Worm (Caenorhabditis elegans) whole organism, L3 larva: Measurements from ENCODE around the gene T10D4.14.

Experiments used
- ceh-82 ChIP-seq: fragments of 150-350 bp; optimal IDR thresholded peaks from 2 replicates; lab custom pipeline; 2014; ENCODE audit warnings: missing biosample characterization, missing genetic modification characterization
- fkh-10 ChIP-seq: sonication (generic microtip); optimal IDR thresholded peaks from 2 replicates; lab custom pipeline; 2017; ENCODE audit warnings: missing biosample characterization, missing genetic modification reagents, missing genetic modification characterization
- nhr-237 ChIP-seq: fragments of 150-350 bp; optimal IDR thresholded peaks from 2 replicates; lab custom pipeline; 2014; ENCODE audit warnings: missing biosample characterization, missing genetic modification characterization
- skn-1 ChIP-seq: fragments of 150-350 bp; optimal IDR thresholded peaks from 2 replicates; lab custom pipeline; 2014; ENCODE audit warnings: missing biosample characterization, missing genetic modification characterization
- ztf-4 ChIP-seq: fragments of 150-350 bp; optimal IDR thresholded peaks from 2 replicates; lab custom pipeline; 2014; ENCODE audit warnings: missing biosample characterization, missing genetic modification characterization

DNA sequence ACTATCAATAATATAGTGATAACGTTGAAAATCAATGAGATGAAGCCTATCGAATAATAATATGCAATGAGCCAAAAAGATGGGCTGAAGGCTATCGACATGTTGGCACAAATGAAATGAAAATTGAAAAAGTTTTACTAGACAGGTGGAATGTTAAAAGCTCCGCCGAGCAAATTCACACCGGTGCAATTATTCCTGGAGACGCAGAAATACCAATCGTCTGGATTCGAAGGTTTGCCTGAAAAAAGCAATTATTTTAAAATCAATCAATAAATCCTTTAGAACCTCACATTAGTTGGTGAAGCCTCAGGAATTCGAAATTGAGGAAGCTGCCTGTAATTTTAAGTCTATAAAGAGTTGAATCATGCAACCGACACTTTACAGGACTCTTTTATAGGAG is 2.9 kb upstream of the T10D4.14 start, which contains the start of gene sri-32:
- TF ChIP-seq ztf-4 (tag; lab: Kevin White, UChicago): no peak
- no peak for TF ChIP-seq skn-1
- no peak for TF ChIP-seq fkh-10
- no peak for TF ChIP-seq nhr-237 (tag; lab: Kevin White, UChicago)
- TF ChIP-seq ceh-82: no peak
